Fruit fly (Drosophila melanogaster) whole organism, wandering third instar larva: ENCODE results near the gene CG7218.

ENCODE experiments used
- brk ChIP-seq: fragments of 200-800 bp; sonication (Bioruptor generic); optimal IDR thresholded peaks from 2 replicates; lab custom pipeline; 2016; ENCODE audit warnings: missing biosample characterization, mild to moderate bottlenecking, missing genetic modification characterization
- psq ChIP-seq: fragments of 200-800 bp; sonication (Bioruptor generic); optimal IDR thresholded peaks from 3 replicates; lab custom pipeline; 2017; ENCODE audit warnings: missing biosample characterization, mild to moderate bottlenecking, missing genetic modification characterization, moderate library complexity

dm6 chr3R:18130720-18131119, 33.5 kb downstream of the CG7218 start:
- TF ChIP-seq psq (GFP tag; lab: Kevin White, UChicago), result no peak
- no peak for TF ChIP-seq brk (GFP tag; lab: Kevin White, UChicago)
